Fruit fly (Drosophila melanogaster) whole organism, embryonic: ENCODE data around the gene Art4.

Experiments used
- Adf1 ChIP-seq: fragments of 200-800 bp; sonication (Bioruptor generic); IDR thresholded peaks from 2 replicates; pipeline ENCODE4 v1.3.6; 2022; ENCODE audit warnings: missing biosample characterization, missing genetic modification characterization
- CG10654 ChIP-seq: fragments of 200-800 bp; sonication (Bioruptor generic); optimal IDR thresholded peaks from 2 replicates; lab custom pipeline; 2016; ENCODE audit warnings: missing biosample characterization, missing genetic modification characterization
- CG12071 ChIP-seq: fragments of 200-800 bp; sonication (Bioruptor generic); optimal IDR thresholded peaks from 3 replicates; lab custom pipeline; 2018; ENCODE audit warnings: missing biosample characterization, mild to moderate bottlenecking, missing genetic modification characterization
- CG12744 ChIP-seq: fragments of 200-800 bp; sonication (Bioruptor generic); optimal IDR thresholded peaks from 2 replicates; lab custom pipeline; 2016; ENCODE audit warnings: missing biosample characterization, missing genetic modification characterization
- CG12769 ChIP-seq: fragments of 200-800 bp; sonication (Bioruptor generic); optimal IDR thresholded peaks from 2 replicates; lab custom pipeline; 2019; ENCODE audit warnings: missing biosample characterization, mild to moderate bottlenecking, missing genetic modification characterization, moderate library complexity
- CG17568 ChIP-seq: fragments of 200-800 bp; sonication (Bioruptor generic); optimal IDR thresholded peaks from 2 replicates; lab custom pipeline; 2018; ENCODE audit warnings: missing biosample characterization, mild to moderate bottlenecking, missing genetic modification characterization, moderate library complexity
- CG2199 ChIP-seq: fragments of 200-800 bp; sonication (Bioruptor generic); IDR thresholded peaks from 3 replicates; pipeline ENCODE4 v1.3.6; 2022; ENCODE audit warnings: missing biosample characterization, missing genetic modification characterization
- CG2678 ChIP-seq: fragments of 200-800 bp; sonication (Bioruptor generic); optimal IDR thresholded peaks from 3 replicates; lab custom pipeline; 2019; ENCODE audit warnings: missing biosample characterization, mild to moderate bottlenecking, missing genetic modification characterization, moderate library complexity
- CG31365 ChIP-seq: fragments of 200-800 bp; sonication (Bioruptor generic); optimal IDR thresholded peaks from 2 replicates; lab custom pipeline; 2018; ENCODE audit warnings: missing biosample characterization, mild to moderate bottlenecking, missing genetic modification characterization
- CG7372 ChIP-seq: fragments of 200-800 bp; sonication (Bioruptor generic); IDR thresholded peaks from 2 replicates; pipeline ENCODE4 v1.3.6; 2022; ENCODE audit warnings: missing biosample characterization, missing genetic modification characterization
- CG7839 ChIP-seq: fragments of 200-800 bp; sonication (Bioruptor generic); optimal IDR thresholded peaks from 3 replicates; lab custom pipeline; 2018; ENCODE audit warnings: missing biosample characterization, mild to moderate bottlenecking, missing genetic modification characterization, moderate library complexity
- CG7987 ChIP-seq: fragments of 200-800 bp; sonication (Bioruptor generic); optimal IDR thresholded peaks from 2 replicates; lab custom pipeline; 2018; ENCODE audit warnings: missing biosample characterization, mild to moderate bottlenecking, missing genetic modification characterization, moderate library complexity
- CG8359 ChIP-seq: fragments of 200-800 bp; sonication (Bioruptor generic); optimal IDR thresholded peaks from 2 replicates; lab custom pipeline; 2017; ENCODE audit warnings: missing biosample characterization, mild to moderate bottlenecking, missing genetic modification characterization, borderline replicate concordance
- CG8944 ChIP-seq: fragments of 200-800 bp; sonication (Bioruptor generic); optimal IDR thresholded peaks from 3 replicates; lab custom pipeline; 2016; ENCODE audit warnings: missing biosample characterization, missing genetic modification characterization
- CG9727 ChIP-seq: fragments of 200-800 bp; sonication (Bioruptor generic); optimal IDR thresholded peaks from 3 replicates; lab custom pipeline; 2017; ENCODE audit warnings: missing biosample characterization, mild to moderate bottlenecking, missing genetic modification characterization
- Deaf1 ChIP-seq: fragments of 200-800 bp; optimal IDR thresholded peaks from 3 replicates; lab custom pipeline; 2019; ENCODE audit warnings: missing biosample characterization, mild to moderate bottlenecking, missing genetic modification characterization, moderate library complexity
- Dip3 ChIP-seq: fragments of 200-800 bp; sonication (Bioruptor generic); optimal IDR thresholded peaks from 3 replicates; lab custom pipeline; 2016; ENCODE audit warnings: missing biosample characterization, missing genetic modification characterization
- Eip74EF ChIP-seq, 2 experiments: fragments of 200-800 bp in 1 of 2; fragments of >200 bp in 1 of 2; sonication (Bioruptor generic) in 1 of 2; optimal IDR thresholded peaks; 2 replicates each; lab custom pipeline; 2017 to 2019; ENCODE audit warnings: missing biosample characterization in 2 of 2, missing genetic modification characterization in 2 of 2, mild to moderate bottlenecking in 1 of 2, moderate library complexity in 1 of 2
- Fer1 ChIP-seq: fragments of 200-800 bp; sonication (Bioruptor generic); optimal IDR thresholded peaks from 2 replicates; lab custom pipeline; 2017; ENCODE audit warnings: missing biosample characterization, mild to moderate bottlenecking, missing genetic modification characterization
- Hr51 ChIP-seq, 2 experiments: fragments of 200-800 bp; sonication (Bioruptor generic); optimal IDR thresholded peaks; 2 replicates in 1 of 2; 3 replicates in 1 of 2; lab custom pipeline; 2016 to 2018; ENCODE audit warnings: missing biosample characterization in 2 of 2, missing genetic modification characterization in 2 of 2, mild to moderate bottlenecking in 1 of 2, moderate library complexity in 1 of 2
- Med ChIP-seq: fragments of 200-800 bp; sonication (Bioruptor generic); peaks from one replicate; lab custom pipeline; 2016; ENCODE audit warnings: missing biosample characterization, missing genetic modification characterization, mild to moderate bottlenecking, inconsistent platforms, moderate library complexity
- Nf-YA ChIP-seq: fragments of 200-800 bp; sonication (Bioruptor generic); IDR thresholded peaks from 2 replicates; pipeline ENCODE4 v1.3.6; 2022; ENCODE audit warnings: missing biosample characterization, missing genetic modification characterization
- Pdp1 ChIP-seq, 2 experiments: fragments of 200-800 bp; sonication (Bioruptor generic); optimal IDR thresholded peaks; 3 replicates each; lab custom pipeline; 2016; ENCODE audit warnings: missing biosample characterization in 2 of 2, missing genetic modification characterization in 2 of 2, mild to moderate bottlenecking in 1 of 2, moderate library complexity in 1 of 2
- Rfx ChIP-seq: fragments of 200-800 bp; sonication (Bioruptor generic); IDR thresholded peaks from 2 replicates; pipeline ENCODE4 v1.3.6; 2022; ENCODE audit warnings: missing biosample characterization, missing genetic modification characterization
- Scr ChIP-seq: fragments of 200-800 bp; sonication (Bioruptor generic); IDR thresholded peaks from 2 replicates; pipeline ENCODE4 v1.3.6; 2022; ENCODE audit warnings: missing biosample characterization, missing genetic modification characterization; ENCODE audit not compliant: partially characterized antibody
- abd-A ChIP-seq: fragments of 200-800 bp; sonication (Bioruptor generic); optimal IDR thresholded peaks from 3 replicates; lab custom pipeline; 2019; ENCODE audit warnings: missing biosample characterization, mild to moderate bottlenecking, missing genetic modification characterization, moderate library complexity
- chinmo ChIP-seq: fragments of 200-800 bp; sonication (Bioruptor generic); IDR thresholded peaks from 4 replicates; pipeline ENCODE4 v1.3.6; 2022; ENCODE audit warnings: missing biosample characterization, missing genetic modification characterization; ENCODE audit not compliant: partially characterized antibody
- corto ChIP-seq: fragments of 200-800 bp; sonication (Bioruptor generic); optimal IDR thresholded peaks from 2 replicates; lab custom pipeline; 2016; ENCODE audit warnings: missing biosample characterization, mild to moderate bottlenecking, missing genetic modification characterization, moderate library complexity
- cwo ChIP-seq: fragments of 200-800 bp; sonication (Bioruptor generic); optimal IDR thresholded peaks from 3 replicates; lab custom pipeline; 2017; ENCODE audit warnings: missing biosample characterization, missing genetic modification characterization, mild to moderate bottlenecking, moderate library complexity, missing genetic modification reagents
- da ChIP-seq: fragments of 200-800 bp; sonication (Bioruptor generic); optimal IDR thresholded peaks from 2 replicates; lab custom pipeline; 2016; ENCODE audit warnings: missing biosample characterization, missing genetic modification characterization
- eve ChIP-seq, 2 experiments: fragments of >200 bp; optimal IDR thresholded peaks; 2 replicates each; lab custom pipeline; 2017; ENCODE audit warnings: missing biosample characterization in 2 of 2, missing genetic modification characterization in 2 of 2
- exex ChIP-seq: fragments of 200-800 bp; sonication (Bioruptor generic); optimal IDR thresholded peaks from 4 replicates; lab custom pipeline; 2018; ENCODE audit warnings: missing biosample characterization, mild to moderate bottlenecking, missing genetic modification characterization, moderate library complexity
- fu2 ChIP-seq: fragments of 200-800 bp; sonication (Bioruptor generic); optimal IDR thresholded peaks from 2 replicates; lab custom pipeline; 2016; ENCODE audit warnings: missing biosample characterization, missing genetic modification characterization
- hkb ChIP-seq, 2 experiments: fragments of 200-800 bp in 1 of 2; fragments of >200 bp in 1 of 2; sonication (Bioruptor generic) in 1 of 2; IDR thresholded peaks in 1 of 2; optimal IDR thresholded peaks in 1 of 2; 2 replicates each; pipeline versions ENCODE4 v1.3.6 to Lab custom; 2017 to 2022; ENCODE audit warnings: missing biosample characterization in 1 of 2, missing genetic modification characterization in 1 of 2
- lab ChIP-seq: fragments of 200-800 bp; sonication (Bioruptor generic); optimal IDR thresholded peaks from 3 replicates; lab custom pipeline; 2017; ENCODE audit warnings: missing biosample characterization, missing genetic modification characterization, mild to moderate bottlenecking, moderate library complexity, missing genetic modification reagents
- lbe ChIP-seq: fragments of 200-800 bp; sonication (Bioruptor generic); optimal IDR thresholded peaks from 2 replicates; lab custom pipeline; 2016; ENCODE audit warnings: missing biosample characterization, mild to moderate bottlenecking, missing genetic modification characterization
- mirr ChIP-seq: fragments of 200-800 bp; sonication (Bioruptor generic); optimal IDR thresholded peaks from 3 replicates; lab custom pipeline; 2018; ENCODE audit warnings: missing biosample characterization, mild to moderate bottlenecking, missing genetic modification characterization
- nom ChIP-seq: fragments of 200-800 bp; sonication (Bioruptor generic); optimal IDR thresholded peaks from 2 replicates; lab custom pipeline; 2017; ENCODE audit warnings: missing biosample characterization, missing genetic modification characterization, mild to moderate bottlenecking, moderate library complexity, missing genetic modification reagents
- sd ChIP-seq: fragments of 200-800 bp; sonication (Bioruptor generic); optimal IDR thresholded peaks from 3 replicates; lab custom pipeline; 2018; ENCODE audit warnings: missing biosample characterization, mild to moderate bottlenecking, missing genetic modification characterization, moderate library complexity
- shn ChIP-seq: fragments of 200-800 bp; sonication (Bioruptor generic); optimal IDR thresholded peaks from 3 replicates; lab custom pipeline; 2016; ENCODE audit warnings: missing biosample characterization, missing genetic modification characterization
- sqz ChIP-seq: fragments of 200-800 bp; sonication (Bioruptor generic); optimal IDR thresholded peaks from 3 replicates; lab custom pipeline; 2018; ENCODE audit warnings: missing biosample characterization, mild to moderate bottlenecking, missing genetic modification characterization
- sug ChIP-seq: fragments of 200-800 bp; optimal IDR thresholded peaks from 2 replicates; lab custom pipeline; 2019; ENCODE audit warnings: missing biosample characterization, mild to moderate bottlenecking, missing genetic modification characterization, moderate library complexity
- wek ChIP-seq: fragments of 200-800 bp; sonication (Bioruptor generic); optimal IDR thresholded peaks from 3 replicates; lab custom pipeline; 2018; ENCODE audit warnings: missing biosample characterization, mild to moderate bottlenecking, missing genetic modification characterization, moderate library complexity
- zen2 ChIP-seq: fragments of 200-800 bp; sonication (Bioruptor generic); IDR thresholded peaks from 3 replicates; pipeline ENCODE4 v1.3.6; 2022; ENCODE audit warnings: missing biosample characterization, missing genetic modification characterization; ENCODE audit not compliant: partially characterized antibody

Gene Art4

dm6 chr3R:9944379-9945056, 41.3 kb downstream of the Art4 start (continued):
- TF ChIP-seq nom (GFP tag; lab: Kevin White, UChicago), result no peak
- peak; percentile 27 for TF ChIP-seq sqz (GFP tag; lab: Kevin White, UChicago)
- TF ChIP-seq hkb (optimal IDR thresholded peaks at IDR 0.05; lab: Kevin White, UChicago), result no peak
- TF ChIP-seq hkb (GFP tag; IDR thresholded peaks at IDR 0.05; lab: Robert Waterston, UW), result no peak
- no peak for TF ChIP-seq CG7839 (tag; lab: Kevin White, UChicago)
- TF ChIP-seq CG12769 (tag; lab: Kevin White, UChicago), result peak; percentile 63
- no peak for TF ChIP-seq CG9727
- peak; percentile 72 for TF ChIP-seq exex (tag; lab: Kevin White, UChicago)
- peak; percentile 7; the same call in 1 of the 2 replicates for TF ChIP-seq Rfx
- peak; percentile 41 for TF ChIP-seq CG17568 (GFP tag; lab: Kevin White, UChicago)
- TF ChIP-seq Eip74EF (GFP tag; optimal IDR thresholded peaks at IDR 0.05; lab: Kevin White, UChicago), result peak in 1 of 2 experiments; percentile 80
- no peak for TF ChIP-seq CG12744
- peak; percentile 55; the same call in 1 of the 2 replicates for TF ChIP-seq Adf1 (GFP tag; lab: Robert Waterston, UW)
- no peak for TF ChIP-seq wek (GFP tag; lab: Kevin White, UChicago)
- peak; percentile 74 for TF ChIP-seq Med (GFP tag; lab: Kevin White, UChicago)
- no peak for TF ChIP-seq CG8944 (GFP tag; lab: Kevin White, UChicago)
- TF ChIP-seq fu2 (GFP tag; lab: Kevin White, UChicago), result no peak
- no peak for TF ChIP-seq da (GFP tag; lab: Kevin White, UChicago)
- peak; percentile 19 for TF ChIP-seq CG7987 (GFP tag; lab: Kevin White, UChicago)
- TF ChIP-seq Hr51 (GFP tag; optimal IDR thresholded peaks at IDR 0.05; lab: Kevin White, UChicago), result no peak
- no peak for TF ChIP-seq zen2 (GFP tag; lab: Robert Waterston, UW)

dm6 chr3R:9940565-9941258, 45.1 kb downstream of the Art4 start:
- 0 out of 4 replicates have a peak, but pooled peaks have one; percentile 4 for TF ChIP-seq chinmo
- peak; percentile 9 for TF ChIP-seq CG2678 (tag; lab: Kevin White, UChicago)
- peak; percentile 58 for TF ChIP-seq sd (tag; lab: Kevin White, UChicago)
- peak; percentile 1 for TF ChIP-seq Fer1
- TF ChIP-seq lab (GFP tag; lab: Kevin White, UChicago), result peak; percentile 42
- TF ChIP-seq corto (GFP tag; lab: Kevin White, UChicago), result peak; percentile 49
- peak; percentile 47 for TF ChIP-seq CG7372 (GFP tag; lab: Robert Waterston, UW)
- no peak for TF ChIP-seq shn (GFP tag; lab: Kevin White, UChicago)
- TF ChIP-seq sug (tag; lab: Kevin White, UChicago), result peak; percentile 51
- TF ChIP-seq Deaf1 (tag; lab: Kevin White, UChicago), result peak; percentile 3
- peak; percentile 33 for TF ChIP-seq CG12071 (GFP tag; lab: Kevin White, UChicago)
- TF ChIP-seq eve (GFP tag; optimal IDR thresholded peaks at IDR 0.05; lab: Kevin White, UChicago), result peak in 1 of 2 experiments; percentile 20
- peak; percentile 4 for TF ChIP-seq cwo (GFP tag; lab: Kevin White, UChicago)
- TF ChIP-seq Med (GFP tag; lab: Kevin White, UChicago), result peak; percentile 21
- peak in 1 of 2 experiments; percentile 37 for TF ChIP-seq Pdp1 (GFP tag; optimal IDR thresholded peaks at IDR 0.05; lab: Kevin White, UChicago)
- TF ChIP-seq Scr, result no peak
- no peak for TF ChIP-seq CG31365 (tag; lab: Kevin White, UChicago)
- TF ChIP-seq CG2199 (GFP tag; lab: Robert Waterston, UW), result 0 out of 3 replicates have a peak, but pooled peaks have one; percentile 43
- TF ChIP-seq Dip3 (GFP tag; lab: Kevin White, UChicago), result no peak
- peak; percentile 15 for TF ChIP-seq CG8359 (GFP tag; lab: Kevin White, UChicago)
- peak; percentile 35 for TF ChIP-seq sqz (GFP tag; lab: Kevin White, UChicago)
- peak; percentile 41 for TF ChIP-seq lbe (GFP tag; lab: Kevin White, UChicago)
- peak; percentile 74 for TF ChIP-seq mirr
- peak; percentile 83 for TF ChIP-seq exex (tag; lab: Kevin White, UChicago)
- peak in 1 of 2 experiments; percentile 74 for TF ChIP-seq Eip74EF (GFP tag; optimal IDR thresholded peaks at IDR 0.05; lab: Kevin White, UChicago)
- TF ChIP-seq Nf-YA (GFP tag; lab: Robert Waterston, UW), result no peak
- peak; percentile 16 for TF ChIP-seq abd-A (tag; lab: Kevin White, UChicago)
- no peak for TF ChIP-seq CG10654
